Worm (Caenorhabditis elegans): ENCODE measurements around the gene C55A6.4.

DNA sequence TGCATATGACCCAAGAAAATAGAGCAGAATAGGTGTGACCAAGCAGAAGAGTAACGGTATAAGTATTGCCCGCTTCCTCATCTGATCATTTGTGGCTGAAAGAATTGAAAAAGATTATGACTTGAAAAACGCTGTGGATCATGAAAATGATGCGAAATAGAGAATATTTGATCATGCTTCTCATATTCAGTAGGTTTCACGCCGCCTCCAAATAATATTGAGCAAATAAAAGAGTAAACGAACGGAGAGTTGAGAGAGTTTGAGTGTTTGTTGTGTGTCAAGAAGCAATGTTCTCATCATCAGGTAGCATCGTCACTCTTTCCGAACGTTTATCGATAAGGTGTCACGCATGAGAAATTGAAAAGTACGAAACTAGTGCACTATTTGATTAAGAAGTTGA is 21.4 kb downstream of the C55A6.4 start, which contains the start of gene htrl-1:
- TF ChIP-seq nhr-129 (tag; optimal IDR thresholded peaks at IDR 0.05) (no peak), ztf-11 (tag; optimal IDR thresholded peaks at IDR 0.05) (no peak), skn-1 (tag; optimal IDR thresholded peaks at IDR 0.05) (no peak), nhr-12 (tag; optimal IDR thresholded peaks at IDR 0.05) (no peak), fos-1 (tag; optimal IDR thresholded peaks at IDR 0.05) (no peak), aly-2 (tag; optimal IDR thresholded peaks at IDR 0.05) (no peak), lin-11 (tag; optimal IDR thresholded peaks at IDR 0.05) (no peak), elt-1 (tag; optimal IDR thresholded peaks at IDR 0.05) (no peak)

Data from whole organism, L2 larva.